Worm (Caenorhabditis elegans) whole organism, dauer: ENCODE data around the gene srh-78.
"Not testable (repeated sequence)": the region's sequence is repeated elsewhere in the genome, so short reads cannot be mapped to it uniquely, and the experiment has no call there.

Source experiments
- unc-62 ChIP-seq: sonication (generic microtip); optimal IDR thresholded peaks from 2 replicates; lab custom pipeline; 2017; ENCODE audit warnings: missing biosample characterization, missing genetic modification reagents, missing genetic modification characterization

The srh-78 gene

DNA sequence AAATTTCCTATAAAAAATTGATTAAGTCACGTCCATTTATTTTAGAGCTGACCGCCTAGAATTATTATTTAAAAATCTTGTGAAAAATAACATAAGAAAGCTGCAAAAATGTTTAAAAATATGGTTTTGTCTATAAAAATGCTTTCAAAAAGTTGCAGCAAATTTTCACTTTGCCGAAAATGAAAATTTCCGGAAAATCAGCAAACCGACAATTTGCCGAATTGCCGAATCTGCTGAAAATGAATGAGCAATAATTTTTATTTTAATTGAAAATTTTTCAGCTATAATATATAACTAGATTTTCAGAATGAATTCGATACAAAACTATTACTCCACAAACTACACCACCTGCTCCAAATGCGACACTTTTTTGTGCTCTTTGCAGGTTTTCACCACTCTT is at the start of gene srh-78:
TSS of gene srh-78 (plus strand) at position 301 of the 400 bp plus-strand sequence.
- TF ChIP-seq unc-62 (GFP tag; lab: Kevin White, UChicago), result no peak

DNA sequence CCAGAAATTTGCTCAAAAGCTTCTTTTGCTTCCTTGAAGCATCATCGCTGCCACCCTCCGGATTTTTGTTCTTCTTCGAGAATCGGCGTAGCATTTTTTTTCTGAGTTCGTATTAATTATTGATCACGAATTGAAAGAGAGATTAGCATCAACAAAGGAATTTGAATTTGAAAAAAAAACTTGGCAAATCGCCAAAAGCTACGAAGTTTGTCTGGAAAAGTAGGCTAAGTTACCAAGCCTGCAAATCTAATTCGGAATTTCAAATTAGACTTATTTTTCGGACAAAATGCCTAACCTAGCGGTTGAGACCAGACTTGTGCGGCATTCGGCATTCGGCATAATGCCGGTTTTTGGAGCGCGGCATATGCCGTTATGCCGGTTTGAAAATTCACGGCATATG is 44.8 kb upstream of the srh-78 start, which contains the start of gene cfap-36:
TSS of gene cfap-36 (minus strand) at position 101 of the 400 bp plus-strand sequence.
- TF ChIP-seq unc-62 (GFP tag; lab: Kevin White, UChicago), result no peak

DNA sequence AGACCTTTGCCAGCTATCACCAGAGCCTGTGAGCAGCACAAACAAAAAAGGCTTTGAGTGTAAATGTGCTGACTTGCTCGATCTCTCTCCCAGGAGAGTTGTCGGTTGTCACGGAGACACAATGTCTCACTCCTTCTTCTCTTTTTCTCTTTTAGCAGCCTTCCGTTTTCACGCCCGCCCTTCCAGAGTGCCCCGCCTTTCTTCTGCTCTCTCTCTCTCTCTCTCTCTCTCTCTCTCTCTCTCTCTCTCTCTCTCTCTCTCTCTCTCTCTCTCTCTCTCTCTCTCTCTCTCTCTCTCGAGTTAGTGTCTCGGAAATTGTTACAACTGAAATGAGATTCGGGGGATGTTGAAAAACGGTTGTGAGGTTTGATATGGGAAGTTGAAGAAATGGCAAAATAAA is 43.5 kb upstream of the srh-78 start:
- no peak for TF ChIP-seq unc-62 (GFP tag; lab: Kevin White, UChicago)

DNA sequence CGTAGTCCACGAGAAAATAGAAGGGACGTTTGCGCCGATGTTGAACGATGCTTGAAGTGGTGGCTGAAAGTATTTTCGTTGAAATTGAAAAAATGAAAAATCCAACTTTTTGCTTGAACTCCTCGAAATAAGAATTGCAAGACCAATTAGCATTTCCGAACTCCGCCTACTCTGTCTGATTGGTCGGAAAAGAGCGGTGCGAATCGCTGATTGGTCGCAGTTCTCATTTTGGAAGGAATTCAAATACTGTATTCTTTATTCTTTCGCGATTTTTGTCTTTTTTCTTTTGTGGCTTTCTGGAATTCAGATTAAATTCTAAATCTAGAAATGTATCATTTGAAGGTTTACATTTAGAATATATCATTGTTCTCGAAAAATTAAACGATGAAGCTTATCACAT is 42.4 kb upstream of the srh-78 start:
- no peak for TF ChIP-seq unc-62 (GFP tag; lab: Kevin White, UChicago)

DNA sequence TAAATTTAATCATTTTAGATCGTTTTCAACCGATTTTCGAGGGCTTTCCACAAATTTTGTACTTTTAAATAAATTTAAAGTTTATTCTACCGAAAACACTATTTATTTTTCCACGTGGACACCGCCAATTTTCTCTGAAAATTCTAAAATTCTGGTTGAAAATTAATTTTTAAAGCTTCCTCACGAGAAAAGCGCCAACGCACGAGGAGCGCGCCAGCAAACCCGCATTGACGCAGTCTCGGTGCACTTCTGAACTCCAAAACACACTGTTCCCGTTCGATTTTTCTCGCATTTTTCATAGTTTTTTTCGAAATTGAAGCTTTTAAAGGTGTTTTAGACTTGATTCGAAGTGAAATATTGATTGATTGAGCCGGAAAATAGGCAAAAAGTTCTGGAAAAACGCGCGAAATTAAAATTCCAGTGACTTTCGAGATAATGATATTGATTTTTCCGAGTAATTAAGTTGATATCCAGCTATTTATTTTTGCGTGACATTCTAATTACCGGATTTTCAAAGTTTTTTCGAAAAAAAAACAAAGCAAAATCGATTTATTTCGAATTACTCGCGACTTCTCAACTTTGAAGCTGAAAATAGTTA is 40.0 kb upstream of the srh-78 start, which contains the start of gene cul-3:
TSS of gene cul-3 (plus strand) at position 548 of the 598 bp plus-strand sequence.
- TF ChIP-seq unc-62 (GFP tag; lab: Kevin White, UChicago), result no peak

DNA sequence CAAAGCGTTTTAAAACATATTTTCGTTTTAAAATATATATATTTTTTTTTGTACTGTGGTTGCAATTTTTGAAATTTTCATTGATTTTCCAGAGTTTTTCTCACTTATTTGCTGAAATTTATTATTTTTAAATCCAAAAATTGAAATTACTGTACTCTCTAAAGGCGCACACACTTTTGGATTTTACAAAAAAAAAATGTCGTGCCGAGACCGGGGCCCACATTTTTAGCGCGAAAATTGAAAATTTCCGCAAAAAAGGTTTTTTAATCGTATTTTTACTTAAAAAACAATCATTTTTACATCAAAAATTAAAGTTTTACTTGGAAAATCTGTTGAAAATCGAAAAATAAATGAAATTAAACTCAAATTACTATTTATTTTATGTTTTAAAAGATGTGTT is 31.8 kb upstream of the srh-78 start:
- no peak for TF ChIP-seq unc-62 (GFP tag; lab: Kevin White, UChicago)

DNA sequence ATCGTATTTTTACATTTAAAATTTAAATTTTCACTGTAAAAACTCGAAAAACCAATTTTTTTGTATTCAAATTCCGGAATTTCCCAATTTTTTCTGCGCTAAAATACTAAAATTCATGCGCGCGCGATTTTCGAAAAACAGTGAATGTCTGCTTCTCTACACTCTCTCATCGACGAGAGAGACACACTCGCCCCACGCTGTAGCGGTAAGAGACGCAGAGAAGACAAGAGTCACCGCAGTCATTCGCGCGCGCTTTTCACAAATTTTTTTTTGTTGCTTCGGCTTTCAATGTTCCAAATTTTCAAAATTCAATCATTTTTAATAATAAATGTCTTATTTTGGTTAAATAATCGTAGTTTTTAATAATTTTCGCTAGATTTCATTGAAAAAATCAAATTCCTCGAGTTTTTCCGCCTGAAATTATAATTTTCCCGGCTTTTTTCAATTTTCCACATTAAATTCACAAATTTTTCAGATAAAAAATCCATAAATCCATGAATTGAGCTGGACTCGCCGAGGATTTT is 31.2 kb upstream of the srh-78 start, which contains the start of gene arid-1:
TSS of gene arid-1 (plus strand) at position 474 of the 524 bp plus-strand sequence.
- no peak for TF ChIP-seq unc-62 (GFP tag; lab: Kevin White, UChicago)

DNA sequence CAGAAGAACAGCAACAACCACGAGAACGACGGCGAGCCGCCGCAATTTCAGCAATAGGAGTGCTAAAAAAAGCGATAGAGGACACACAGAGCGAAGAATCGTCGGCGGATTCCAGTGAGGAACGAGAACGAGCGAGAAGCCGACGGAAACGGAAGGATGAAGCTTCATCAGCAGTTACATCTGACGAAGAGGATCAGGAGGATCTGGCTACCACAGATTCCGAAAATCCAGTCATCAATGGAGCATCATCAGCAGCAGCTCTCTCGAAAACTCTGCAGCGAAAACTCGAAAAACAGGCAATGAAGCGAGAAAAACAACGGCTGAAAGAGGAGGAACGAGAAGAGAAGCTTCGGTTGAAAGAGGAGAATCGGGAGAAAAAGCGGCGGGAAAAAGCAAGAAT is 27.5 kb upstream of the srh-78 start:
- no peak for TF ChIP-seq unc-62 (GFP tag; lab: Kevin White, UChicago)

DNA sequence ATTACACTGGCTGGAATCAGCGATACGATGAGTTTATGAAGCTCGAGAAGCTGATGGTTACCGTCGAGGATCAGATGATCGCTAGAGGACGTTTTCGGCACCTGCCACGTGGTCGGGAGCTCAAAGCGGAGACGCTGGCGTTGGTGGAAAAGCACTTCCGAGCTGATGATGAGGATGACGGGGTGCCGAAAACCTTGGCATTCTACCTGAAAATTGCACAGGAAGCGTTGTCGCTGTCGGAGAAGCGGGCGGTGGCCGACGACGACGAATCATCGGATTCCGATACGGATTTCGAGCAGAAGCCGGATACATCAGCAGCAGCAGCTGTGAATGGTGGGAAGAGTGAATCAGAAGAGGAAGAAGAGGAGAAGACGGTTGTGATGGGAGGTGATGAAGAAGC is 22.2 kb upstream of the srh-78 start:
- no peak for TF ChIP-seq unc-62 (GFP tag; lab: Kevin White, UChicago)

DNA sequence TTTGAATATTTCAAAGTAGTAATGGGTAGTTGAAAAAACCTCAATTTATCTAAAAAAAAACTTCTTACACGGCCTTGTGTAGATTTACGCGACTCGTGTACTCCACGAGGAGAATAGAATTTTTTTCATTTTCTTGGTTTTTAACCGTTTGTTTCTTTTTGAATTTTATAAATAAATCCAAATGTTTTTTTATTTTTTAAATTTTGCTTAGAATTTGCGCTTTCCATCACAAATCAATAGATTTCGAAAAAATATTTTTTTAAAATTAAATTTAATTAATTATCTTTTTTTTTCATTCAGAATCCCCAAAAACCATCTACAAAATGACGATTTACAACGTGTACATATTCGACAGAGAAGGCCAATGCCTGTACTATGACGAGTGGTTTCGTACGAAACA is 15.6 kb upstream of the srh-78 start, which contains the start of gene trpp-1:
TSS of gene trpp-1 (plus strand) at position 301 of the 400 bp plus-strand sequence.
- no peak for TF ChIP-seq unc-62 (GFP tag; lab: Kevin White, UChicago)

DNA sequence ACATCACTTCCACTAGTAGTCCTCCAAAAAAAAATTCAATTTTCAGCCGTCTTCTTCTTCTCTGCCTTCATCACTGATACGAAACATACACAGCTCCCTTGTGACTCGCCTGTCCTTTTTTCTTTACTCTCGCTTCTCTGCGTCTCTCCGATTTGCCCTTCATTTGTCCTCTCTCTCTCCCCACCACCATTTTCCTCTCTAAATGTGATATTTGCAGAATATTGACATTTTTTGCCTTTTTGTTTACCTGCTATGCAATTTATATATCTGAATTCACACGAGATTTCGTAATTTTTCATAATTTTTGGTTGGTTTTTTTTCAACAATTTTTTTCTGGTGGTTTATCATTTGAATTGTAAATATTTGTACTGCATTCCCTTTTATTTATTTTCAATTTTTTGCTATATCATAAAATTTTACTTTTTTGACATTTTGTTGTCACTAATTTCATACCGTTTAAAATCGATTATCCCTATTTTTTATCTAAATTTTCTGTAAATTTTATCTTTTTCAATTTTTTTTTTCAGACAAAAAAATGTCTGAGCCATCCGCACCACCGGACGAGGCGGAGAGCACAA is 13.0 kb upstream of the srh-78 start, which contains the start of gene lec-12:
TSS of gene lec-12 (plus strand) at position 528 of the 578 bp plus-strand sequence.
- no peak for TF ChIP-seq unc-62 (GFP tag; lab: Kevin White, UChicago)

DNA sequence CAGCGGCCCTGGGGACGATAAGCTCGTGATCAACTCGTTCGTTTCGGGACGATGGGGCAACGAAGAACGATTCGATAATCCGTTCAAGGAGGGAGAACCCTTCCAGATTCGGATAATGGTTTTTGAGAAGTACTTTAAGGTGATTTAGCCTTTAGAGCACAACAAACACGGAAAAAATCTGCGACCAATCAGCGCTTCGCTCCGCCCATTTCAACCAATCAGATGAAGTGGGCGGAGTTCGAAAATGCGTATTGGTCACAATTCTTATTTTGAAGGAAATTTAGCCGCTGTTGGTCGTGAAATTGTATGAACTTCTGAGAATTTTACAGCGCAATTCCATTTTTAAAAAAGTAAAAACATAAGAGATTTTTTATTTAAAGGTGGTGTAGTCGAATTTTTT is 10.1 kb upstream of the srh-78 start:
- no peak for TF ChIP-seq unc-62 (GFP tag; lab: Kevin White, UChicago)

DNA sequence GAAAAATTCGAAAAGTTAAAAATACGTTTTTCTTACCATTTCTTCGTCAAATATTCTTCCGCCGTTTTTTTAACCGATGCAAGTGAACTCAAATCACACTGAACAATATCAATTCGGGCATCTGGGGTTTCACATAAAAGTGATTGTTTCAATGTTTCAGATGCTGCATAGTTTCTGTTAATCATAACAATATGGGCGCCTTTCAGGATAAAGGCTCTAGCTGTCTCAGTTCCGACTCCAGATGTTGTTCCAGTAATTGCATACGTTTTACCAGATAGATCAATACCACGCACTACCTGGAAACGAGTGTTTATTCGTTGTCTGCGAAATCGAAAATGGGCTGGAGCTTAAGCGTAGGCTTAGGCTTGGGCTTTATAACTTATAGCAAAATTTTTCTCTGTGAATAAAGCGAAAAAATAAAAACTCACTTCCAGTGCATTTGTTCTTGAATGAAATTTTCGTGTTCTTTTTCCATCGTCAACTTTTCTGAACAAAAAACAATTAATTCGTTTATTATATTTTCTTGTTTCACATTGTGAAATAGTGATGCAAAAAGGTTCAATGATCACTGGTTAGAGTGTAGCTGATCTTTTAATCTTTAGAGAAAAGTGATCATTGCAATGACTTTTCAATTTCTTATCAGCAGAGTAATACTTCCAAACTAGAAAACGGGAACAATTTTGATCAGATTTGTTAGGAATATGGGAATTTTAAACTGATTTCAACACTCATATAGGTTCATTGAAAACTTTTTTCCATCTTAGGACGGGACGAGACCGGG is 5.4 kb upstream of the srh-78 start:
- no peak for TF ChIP-seq unc-62 (GFP tag; lab: Kevin White, UChicago)

DNA sequence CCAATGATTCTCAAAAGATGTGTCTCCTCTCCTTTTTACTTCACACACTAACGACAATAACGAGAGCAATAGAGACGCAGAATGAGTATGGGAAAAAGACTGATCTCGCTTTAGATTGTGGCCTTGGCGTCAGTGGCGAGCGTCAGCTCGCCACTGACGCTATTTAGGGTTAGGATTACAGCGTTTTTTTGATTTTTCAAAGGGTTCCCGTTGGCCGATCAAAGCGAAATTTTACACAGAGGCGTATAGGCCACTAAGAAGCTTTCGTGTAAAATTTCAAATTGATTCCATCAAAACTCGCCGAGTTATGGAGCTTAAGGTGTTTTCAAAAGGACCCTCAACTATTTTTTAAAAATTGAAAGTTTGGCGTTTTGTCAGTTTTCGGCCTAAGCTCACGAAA is 4.3 kb upstream of the srh-78 start, which contains the start of gene DC2.5:
TSS of gene DC2.5 (minus strand) at position 101 of the 400 bp plus-strand sequence.
- TF ChIP-seq unc-62 (GFP tag; lab: Kevin White, UChicago), result not testable (repeated sequence)

DNA sequence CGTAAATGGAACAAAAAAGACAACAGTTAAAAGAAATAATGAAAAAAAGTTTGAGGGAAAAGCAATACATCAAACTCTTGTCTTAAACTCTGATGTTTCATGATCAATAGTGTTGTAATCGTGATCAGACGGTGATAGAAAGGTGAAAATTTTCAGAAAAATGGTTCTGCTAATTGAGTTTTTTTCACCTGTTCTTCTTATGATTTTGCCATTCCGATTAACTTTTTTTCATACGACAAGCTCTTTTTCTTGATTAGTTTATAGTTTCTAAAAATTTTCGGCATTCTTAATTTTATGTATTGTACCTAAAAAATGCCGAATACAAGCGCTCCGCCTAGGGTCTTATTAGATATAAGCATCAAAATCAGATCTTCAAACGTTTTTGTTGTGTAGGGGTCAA is 1.2 kb upstream of the srh-78 start:
- no peak for TF ChIP-seq unc-62 (GFP tag; lab: Kevin White, UChicago)

DNA sequence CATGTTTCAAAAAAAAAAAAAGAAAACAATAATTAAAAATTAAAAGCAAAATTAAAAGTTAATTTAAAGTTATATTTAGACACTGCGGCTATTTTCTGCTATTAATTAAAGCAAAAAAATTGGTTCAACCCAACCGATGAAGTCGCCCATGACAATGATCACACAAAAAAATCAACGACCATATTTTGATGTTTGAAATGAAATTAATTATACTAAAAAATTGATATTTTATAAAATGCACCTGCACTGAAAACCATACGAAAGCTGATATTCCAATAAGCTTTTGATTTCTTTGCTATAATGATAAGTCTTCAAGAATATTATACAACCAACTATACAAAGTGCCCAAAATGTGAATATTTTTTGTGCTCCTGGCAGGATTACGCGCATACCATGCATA is 2.7 kb downstream of the srh-78 start, which contains the start of gene srh-80:
TSS of gene srh-80 (plus strand) at position 301 of the 400 bp plus-strand sequence.
- no peak for TF ChIP-seq unc-62 (GFP tag; lab: Kevin White, UChicago)
